Worm (Caenorhabditis elegans): ENCODE data around the gene srx-122.

srx-122 gene

DNA sequence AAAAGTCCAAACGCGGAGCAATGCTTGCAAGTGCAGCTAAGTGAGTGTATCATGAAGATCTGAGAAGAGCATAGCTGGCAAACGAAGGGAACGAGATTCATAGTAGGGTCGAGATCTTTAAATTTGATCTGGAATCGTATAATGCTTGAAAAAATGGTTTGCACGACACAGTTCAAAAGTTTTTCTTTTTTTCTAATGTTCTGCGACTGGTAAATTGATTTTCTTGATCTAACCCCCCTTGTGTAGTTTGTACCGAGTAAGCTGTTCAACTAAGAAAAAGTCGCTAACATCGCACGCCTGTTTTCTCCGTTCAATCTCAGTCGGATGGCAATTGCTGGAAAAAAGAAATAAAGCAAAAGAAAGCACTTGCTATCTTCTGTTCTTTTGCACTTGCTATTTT, 22.8 kb upstream of the srx-122 start, which contains the start of gene C17B7.14:
TSS of gene C17B7.14 (minus strand) at position 101 of the 400 bp plus-strand sequence.
- TF ChIP-seq Y79H2A.3 (GFP tag; conservative IDR thresholded peaks at IDR 0.05) (no peak), mel-28 (tag; optimal IDR thresholded peaks at IDR 0.05; ENCODE audit: borderline replicate concordance) (no peak), aptf-2 (GFP tag; conservative IDR thresholded peaks at IDR 0.05) (no peak), tbp1 (GFP tag; optimal IDR thresholded peaks at IDR 0.05) (no peak), ZK185.1 (tag; optimal IDR thresholded peaks at IDR 0.05; ENCODE audit: poor library complexity, severe bottlenecking) (no peak), mes-4 (tag; optimal IDR thresholded peaks at IDR 0.05) (no peak), lin-54 (GFP tag; optimal IDR thresholded peaks at IDR 0.05) (no peak), tlf-1 (GFP tag; optimal IDR thresholded peaks at IDR 0.05) (no peak), sptf-2 (GFP tag; optimal IDR thresholded peaks at IDR 0.05) (no peak)

ce11 chrV:3320005-3320404, 22.3 kb upstream of the srx-122 start, which contains the start of gene F35F10.14:
TSS of gene F35F10.14 (minus strand) at chrV:3320105.
- no peak for TF ChIP-seq madf-8 (GFP tag; conservative IDR thresholded peaks at IDR 0.05)
- TF ChIP-seq ztf-28 (GFP tag; IDR thresholded peaks at IDR 0.05), result 0 out of 2 replicates have a peak, but pooled peaks have one; percentile 26
- TF ChIP-seq repo-1 (tag; optimal IDR thresholded peaks at IDR 0.05), result no peak
- TF ChIP-seq ztf-6 (GFP tag; IDR thresholded peaks at IDR 0.05), result no peak

- no peak for TF ChIP-seq hsf-1 (GFP tag; IDR thresholded peaks at IDR 0.05)
- no peak for TF ChIP-seq F33H1.4 (GFP tag; IDR thresholded peaks at IDR 0.05)
- TF ChIP-seq pha-4 (tag; optimal IDR thresholded peaks at IDR 0.05), result no peak
- no peak for TF ChIP-seq ceh-91 (GFP tag; IDR thresholded peaks at IDR 0.05)
- TF ChIP-seq atf-7 (tag; optimal IDR thresholded peaks at IDR 0.05), result no peak
- no peak for TF ChIP-seq nhr-80 (tag; optimal IDR thresholded peaks at IDR 0.05)
- no peak for TF ChIP-seq sdz-38 (tag; optimal IDR thresholded peaks at IDR 0.05)
- no peak for TF ChIP-seq Y53F4B.3 (GFP tag; IDR thresholded peaks at IDR 0.05)
- no peak for TF ChIP-seq xnd-1 (tag; optimal IDR thresholded peaks at IDR 0.05)
These were observed 21.3 kb upstream of the srx-122 start, which contains the start of gene F35F10.13 for ce11 chrV:3318975-3319374. TSS of gene F35F10.13 (minus strand) at chrV:3319075.

DNA sequence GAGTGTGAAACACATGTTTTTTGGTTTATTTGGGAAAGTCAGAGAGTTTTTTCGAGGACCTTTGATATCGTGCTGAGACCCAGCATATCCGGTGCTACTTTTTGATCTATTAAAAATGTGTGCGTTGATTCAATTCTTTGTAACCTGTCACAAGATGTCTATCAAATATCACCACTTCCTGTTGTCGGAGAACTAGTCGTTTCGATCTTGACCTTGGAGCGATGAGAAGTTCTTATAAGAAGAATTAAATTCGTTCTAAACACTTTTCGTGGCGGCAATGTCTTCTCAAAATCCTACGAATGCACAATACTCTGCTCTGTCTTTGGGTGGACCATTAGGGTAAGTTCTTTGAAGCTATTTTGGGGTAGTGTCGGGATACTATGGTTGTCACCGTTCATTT, 18.4 kb upstream of the srx-122 start, which contains the start of gene F35F10.1:
TSS of gene F35F10.1 (plus strand) at position 200 of the 400 bp plus-strand sequence.
- TF ChIP-seq madf-3 (GFP tag; IDR thresholded peaks at IDR 0.05), result 0 out of 2 replicates have a peak, but pooled peaks have one; percentile 50
- 0 out of 2 replicates have a peak, but pooled peaks have one; percentile 84 for TF ChIP-seq bed-1 (GFP tag; IDR thresholded peaks at IDR 0.05)
- no peak for TF ChIP-seq nhr-27 (tag; optimal IDR thresholded peaks at IDR 0.05)

DNA sequence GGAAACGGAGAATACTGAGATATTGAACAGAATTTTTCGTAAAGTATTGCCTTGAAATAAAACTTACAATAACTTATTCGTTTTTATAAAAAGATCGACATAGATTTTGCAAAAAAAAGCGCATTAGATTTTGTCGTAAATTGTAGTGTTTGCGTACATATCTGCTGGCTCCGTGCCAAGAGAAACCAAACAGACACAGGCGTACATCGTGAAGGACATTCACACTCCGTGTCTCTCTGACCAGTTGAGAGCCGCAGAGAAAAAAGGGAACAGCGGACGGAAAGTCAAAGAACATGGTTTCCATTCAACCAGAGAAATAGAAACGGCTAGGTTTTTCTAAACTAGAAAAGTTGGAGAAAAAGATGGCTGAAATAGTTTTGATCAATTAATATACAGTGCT, 17.6 kb upstream of the srx-122 start, which contains the start of gene arrd-19:
TSS of gene arrd-19 (minus strand) at position 209 of the 400 bp plus-strand sequence.
- TF ChIP-seq cebp-1 (GFP tag; IDR thresholded peaks at IDR 0.05), result peak; percentile 47; the same call in 1 of the 2 replicates
- no peak for TF ChIP-seq cebp-1 (tag; optimal IDR thresholded peaks at IDR 0.05)
- peak; percentile 48; the same call in 1 of the 2 replicates for TF ChIP-seq ceh-100 (GFP tag; IDR thresholded peaks at IDR 0.05)
- no peak for TF ChIP-seq Y53F4B.3 (GFP tag; IDR thresholded peaks at IDR 0.05)
- no peak for TF ChIP-seq snpc-4 (GFP tag; optimal IDR thresholded peaks at IDR 0.05)
- peak in 2 of 4 experiments; percentile 5 to 10 for TF ChIP-seq snpc-4 (tag; optimal IDR thresholded peaks at IDR 0.05)
- peak; percentile 36 for TF ChIP-seq tbp1 (GFP tag; optimal IDR thresholded peaks at IDR 0.05)
- peak; percentile 51; the same call in 1 of the 2 replicates for TF ChIP-seq Y56A3A.18 (GFP tag; IDR thresholded peaks at IDR 0.05)
- TF ChIP-seq ZK185.1 (tag; optimal IDR thresholded peaks at IDR 0.05; ENCODE audit: poor library complexity, severe bottlenecking), result peak; percentile 51
- TF ChIP-seq rcor-1 (GFP tag; IDR thresholded peaks at IDR 0.05), result peak; percentile 49; the same call in 1 of the 2 replicates
- TF ChIP-seq zfh-2 (GFP tag; conservative IDR thresholded peaks at IDR 0.05), result peak; percentile 49; the same call in 1 of the 2 replicates
- TF ChIP-seq F22D6.2 (tag; optimal IDR thresholded peaks at IDR 0.05), result peak; percentile 69
- TF ChIP-seq Y53G8AR.9 (GFP tag; conservative IDR thresholded peaks at IDR 0.05), result peak; percentile 47; the same call in 1 of the 2 replicates
- no peak for TF ChIP-seq dpff-1 (tag; optimal IDR thresholded peaks at IDR 0.05)
- peak; percentile 8 for TF ChIP-seq chd-7 (tag; optimal IDR thresholded peaks at IDR 0.05)
- peak; percentile 21 for TF ChIP-seq ztf-26 (tag; optimal IDR thresholded peaks at IDR 0.05)
- TF ChIP-seq nfyb-1 (GFP tag; IDR thresholded peaks at IDR 0.05), result peak; percentile 73; the same call in 1 of the 2 replicates
- TF ChIP-seq pbrm-1 (GFP tag; IDR thresholded peaks at IDR 0.05), result peak; percentile 66; the same call in 1 of the 2 replicates
- TF ChIP-seq ekl-4 (GFP tag; IDR thresholded peaks at IDR 0.05), result peak; percentile 43; the same call in 1 of the 2 replicates
- TF ChIP-seq ztf-28 (GFP tag; IDR thresholded peaks at IDR 0.05), result no peak
- TF ChIP-seq bed-1 (GFP tag; IDR thresholded peaks at IDR 0.05), result no peak
- no peak for TF ChIP-seq snpc-3.4 (tag; optimal IDR thresholded peaks at IDR 0.05)

All from whole organism, young adult.